Worm (Caenorhabditis elegans): Measurements from ENCODE around the gene K02F6.3.
"Not testable (repeated sequence)": the region's sequence is repeated elsewhere in the genome, so short reads cannot be mapped to it uniquely, and the experiment has no call there.

The K02F6.3 gene

DNA sequence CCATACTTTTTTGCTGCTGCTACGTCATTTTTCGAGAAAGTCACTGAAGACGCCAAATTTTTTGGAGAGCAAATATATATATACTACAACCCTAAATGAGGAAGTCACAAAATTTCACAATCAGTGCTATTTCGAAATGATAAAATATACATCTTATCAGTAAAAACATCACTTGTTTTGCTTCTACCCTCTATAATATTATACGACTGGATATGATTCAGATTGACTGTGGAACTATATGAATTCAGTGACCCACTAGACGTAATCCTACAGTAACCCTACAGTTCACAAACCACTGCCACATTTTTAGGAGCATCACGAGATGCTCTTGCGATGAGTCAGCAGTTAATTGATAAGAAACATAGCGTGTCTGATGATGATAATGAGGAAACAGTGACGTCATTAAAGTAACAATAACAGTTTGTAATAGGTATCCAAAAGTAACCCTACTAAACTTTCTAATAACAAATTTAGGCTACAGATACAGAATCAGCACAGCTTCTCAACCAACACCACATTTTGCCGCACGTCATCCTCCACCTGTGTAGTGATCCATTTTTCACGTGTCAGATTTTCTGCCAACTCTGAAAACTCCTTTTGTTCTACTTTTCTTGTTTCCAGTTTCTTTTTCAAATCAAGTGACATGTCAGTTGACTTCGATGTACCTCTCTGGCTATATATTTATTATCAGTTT is 41.0 kb downstream of the K02F6.3 start, which contains the start of the genes F33H12.7 and sri-39:
TSS of gene F33H12.7 (minus strand) at position 51 of the 694 bp plus-strand sequence.
TSS of gene sri-39 (plus strand) at position 644 of the 694 bp plus-strand sequence.
- no peak for TF ChIP-seq nhr-6 (tag; optimal IDR thresholded peaks at IDR 0.05)
- no peak for TF ChIP-seq ztf-11 (tag; optimal IDR thresholded peaks at IDR 0.05)
- peak; percentile 89 for TF ChIP-seq fos-1 (tag; optimal IDR thresholded peaks at IDR 0.05)
- TF ChIP-seq gmeb-1 (tag; optimal IDR thresholded peaks at IDR 0.05): peak; percentile 3
- TF ChIP-seq sma-9 (GFP tag; optimal IDR thresholded peaks at IDR 0.05): peak; percentile 42
- no peak for TF ChIP-seq sma-9 (tag; optimal IDR thresholded peaks at IDR 0.05)
- TF ChIP-seq nhr-10 (tag; optimal IDR thresholded peaks at IDR 0.05): no peak
- peak; percentile 47 for TF ChIP-seq crh-2 (tag; optimal IDR thresholded peaks at IDR 0.05)

DNA sequence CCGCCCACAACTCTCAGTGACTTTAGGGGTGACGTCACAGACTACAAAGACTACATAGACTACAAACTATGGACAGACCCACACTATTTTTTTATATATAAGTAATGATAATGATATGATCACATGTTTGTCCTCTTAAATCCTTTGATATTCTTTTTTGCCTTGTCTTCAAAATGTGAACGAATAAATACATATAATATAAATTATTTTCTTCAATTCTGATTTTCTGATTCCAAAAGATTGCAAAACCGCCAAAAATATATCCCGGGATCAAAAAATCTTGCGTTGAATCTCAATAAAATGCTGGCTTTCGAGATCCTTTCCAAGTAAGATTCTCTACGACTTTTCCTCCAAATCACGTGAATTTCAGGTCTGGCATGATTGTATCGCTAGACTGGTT is 54.2 kb downstream of the K02F6.3 start, which contains the start of gene F33H12.1:
TSS of gene F33H12.1 (plus strand) at position 301 of the 400 bp plus-strand sequence.
- not testable (repeated sequence) for TF ChIP-seq nhr-129, lin-11, nhr-23 (tag; optimal IDR thresholded peaks at IDR 0.05)

- TF ChIP-seq mbf-1 (tag; optimal IDR thresholded peaks at IDR 0.05): no peak
- no peak for TF ChIP-seq egl-27 (tag; optimal IDR thresholded peaks at IDR 0.05)
- TF ChIP-seq nhr-10 (tag; optimal IDR thresholded peaks at IDR 0.05): no peak
- TF ChIP-seq aly-2 (tag; optimal IDR thresholded peaks at IDR 0.05): no peak
- no peak for TF ChIP-seq lsy-2 (tag; optimal IDR thresholded peaks at IDR 0.05)
Measured at ce11 chrII:2600931-2601330, 54.9 kb downstream of the K02F6.3 start.
